Fruit fly (Drosophila melanogaster) whole organism, embryonic: ENCODE measurements around the gene CG15643.

ENCODE experiments used
- Ada2b ChIP-seq: fragments of 200-800 bp; sonication (Bioruptor generic); IDR thresholded peaks from 2 replicates; pipeline ENCODE4 v1.3.6; 2022; ENCODE audit warnings: missing biosample characterization, missing genetic modification characterization
- Aef1 ChIP-seq: fragments of 200-800 bp; sonication (Bioruptor generic); IDR thresholded peaks from 3 replicates; pipeline ENCODE4 v1.3.6; 2022; ENCODE audit warnings: missing biosample characterization, missing genetic modification characterization
- Bdp1 ChIP-seq: fragments of 200-800 bp; sonication (Bioruptor generic); optimal IDR thresholded peaks from 3 replicates; lab custom pipeline; 2016; ENCODE audit warnings: missing biosample characterization, missing genetic modification characterization
- Blimp-1 ChIP-seq: fragments of 200-800 bp; sonication (Bioruptor generic); optimal IDR thresholded peaks from 3 replicates; lab custom pipeline; 2018; ENCODE audit warnings: missing biosample characterization, missing genetic modification characterization, mild to moderate bottlenecking, moderate library complexity, missing genetic modification reagents
- CG10431 ChIP-seq: fragments of 200-800 bp; sonication (Bioruptor generic); optimal IDR thresholded peaks from 3 replicates; lab custom pipeline; 2018; ENCODE audit warnings: missing biosample characterization, mild to moderate bottlenecking, missing genetic modification characterization
- CG11695 ChIP-seq: fragments of 200-800 bp; sonication (Bioruptor generic); IDR thresholded peaks from 3 replicates; pipeline ENCODE4 v1.3.6; 2022; ENCODE audit warnings: missing biosample characterization, missing genetic modification characterization
- CG12659 ChIP-seq: fragments of 200-800 bp; sonication (Bioruptor generic); optimal IDR thresholded peaks from 3 replicates; lab custom pipeline; 2017; ENCODE audit warnings: mild to moderate bottlenecking, missing biosample characterization, missing genetic modification reagents, missing genetic modification characterization
- CG14710 ChIP-seq: fragments of 200-800 bp; sonication (Bioruptor generic); optimal IDR thresholded peaks from 3 replicates; lab custom pipeline; 2019; ENCODE audit warnings: missing biosample characterization, mild to moderate bottlenecking, missing genetic modification characterization, moderate library complexity
- CG15601 ChIP-seq: fragments of 200-800 bp; sonication (Bioruptor generic); optimal IDR thresholded peaks from 3 replicates; lab custom pipeline; 2019; ENCODE audit warnings: missing biosample characterization, mild to moderate bottlenecking, missing genetic modification characterization, moderate library complexity
- CG17568 ChIP-seq: fragments of 200-800 bp; sonication (Bioruptor generic); optimal IDR thresholded peaks from 2 replicates; lab custom pipeline; 2018; ENCODE audit warnings: missing biosample characterization, mild to moderate bottlenecking, missing genetic modification characterization, moderate library complexity
- CG17802 ChIP-seq: fragments of 200-800 bp; sonication (Bioruptor generic); optimal IDR thresholded peaks from 2 replicates; lab custom pipeline; 2018; ENCODE audit warnings: missing biosample characterization, mild to moderate bottlenecking, missing genetic modification characterization, moderate library complexity
- CG18476 ChIP-seq: fragments of 200-800 bp; sonication (Bioruptor generic); optimal IDR thresholded peaks from 2 replicates; lab custom pipeline; 2016; ENCODE audit warnings: missing biosample characterization, mild to moderate bottlenecking, missing genetic modification characterization
- CG2875 ChIP-seq: fragments of 200-800 bp; sonication (Bioruptor generic); optimal IDR thresholded peaks from 2 replicates; lab custom pipeline; 2017; ENCODE audit warnings: missing biosample characterization, mild to moderate bottlenecking, missing genetic modification characterization, missing genetic modification reagents
- CG3065 ChIP-seq: fragments of 200-800 bp; sonication (Bioruptor generic); optimal IDR thresholded peaks from 2 replicates; lab custom pipeline; 2016; ENCODE audit warnings: missing biosample characterization, missing genetic modification characterization
- CG31441 ChIP-seq: fragments of 200-800 bp; sonication (Bioruptor generic); IDR thresholded peaks from 2 replicates; pipeline ENCODE4 v1.3.6; 2022; ENCODE audit warnings: missing biosample characterization, missing genetic modification characterization
- CG6254 ChIP-seq: fragments of 200-800 bp; sonication (Bioruptor generic); optimal IDR thresholded peaks from 3 replicates; lab custom pipeline; 2017; ENCODE audit warnings: mild to moderate bottlenecking, missing biosample characterization, missing genetic modification reagents, missing genetic modification characterization
- CG7839 ChIP-seq: fragments of 200-800 bp; sonication (Bioruptor generic); optimal IDR thresholded peaks from 3 replicates; lab custom pipeline; 2018; ENCODE audit warnings: missing biosample characterization, mild to moderate bottlenecking, missing genetic modification characterization, moderate library complexity
- CG8281 ChIP-seq: fragments of 200-800 bp; sonication (Bioruptor generic); optimal IDR thresholded peaks from 2 replicates; lab custom pipeline; 2018; ENCODE audit warnings: missing biosample characterization, mild to moderate bottlenecking, missing genetic modification characterization, moderate library complexity
- CG8359 ChIP-seq: fragments of 200-800 bp; sonication (Bioruptor generic); optimal IDR thresholded peaks from 2 replicates; lab custom pipeline; 2017; ENCODE audit warnings: missing biosample characterization, mild to moderate bottlenecking, missing genetic modification characterization, borderline replicate concordance
- CG8924 ChIP-seq: fragments of 200-800 bp; optimal IDR thresholded peaks from 3 replicates; lab custom pipeline; 2019; ENCODE audit warnings: missing biosample characterization, mild to moderate bottlenecking, missing genetic modification characterization, moderate library complexity
- CG8944 ChIP-seq: fragments of 200-800 bp; sonication (Bioruptor generic); optimal IDR thresholded peaks from 3 replicates; lab custom pipeline; 2016; ENCODE audit warnings: missing biosample characterization, missing genetic modification characterization
- Doc2 ChIP-seq: fragments of 200-800 bp; sonication (Bioruptor generic); IDR thresholded peaks from 2 replicates; pipeline ENCODE4 v1.3.6; 2022; ENCODE audit warnings: missing biosample characterization, missing genetic modification characterization
- Dref ChIP-seq: fragments of 200-800 bp; sonication (Bioruptor generic); IDR thresholded peaks from 2 replicates; pipeline ENCODE4 v1.3.6; 2022; ENCODE audit warnings: missing biosample characterization, missing genetic modification characterization
- HLH3B ChIP-seq: fragments of 200-800 bp; sonication (Bioruptor generic); IDR thresholded peaks from 2 replicates; pipeline ENCODE4 v1.3.6; 2022; ENCODE audit warnings: missing biosample characterization, missing genetic modification characterization
- HmgZ ChIP-seq: fragments of 200-800 bp; sonication (Bioruptor generic); optimal IDR thresholded peaks from 2 replicates; lab custom pipeline; 2018; ENCODE audit warnings: missing biosample characterization, mild to moderate bottlenecking, missing genetic modification characterization
- Hsf ChIP-seq: fragments of 200-800 bp; sonication (Bioruptor generic); optimal IDR thresholded peaks from 3 replicates; lab custom pipeline; 2016; ENCODE audit warnings: missing biosample characterization, missing genetic modification characterization
- Mad ChIP-seq: fragments of 200-800 bp; sonication (Bioruptor generic); optimal IDR thresholded peaks from 2 replicates; lab custom pipeline; 2016; ENCODE audit warnings: missing biosample characterization, missing genetic modification characterization
- Med ChIP-seq: fragments of 200-800 bp; sonication (Bioruptor generic); peaks from one replicate; lab custom pipeline; 2016; ENCODE audit warnings: missing biosample characterization, missing genetic modification characterization, mild to moderate bottlenecking, inconsistent platforms, moderate library complexity
- Myb ChIP-seq: fragments of 200-800 bp; sonication (Bioruptor generic); optimal IDR thresholded peaks from 2 replicates; lab custom pipeline; 2016; ENCODE audit warnings: missing biosample characterization, missing genetic modification characterization
- Opbp ChIP-seq: fragments of 200-800 bp; sonication (Bioruptor generic); IDR thresholded peaks from 3 replicates; pipeline ENCODE4 v1.3.6; 2022; ENCODE audit warnings: missing biosample characterization, missing genetic modification characterization; ENCODE audit not compliant: partially characterized antibody
- Sin3A ChIP-seq: fragments of >200 bp; optimal IDR thresholded peaks from 2 replicates; lab custom pipeline; 2018
- Spps ChIP-seq: fragments of 200-800 bp; sonication (Bioruptor generic); optimal IDR thresholded peaks from 2 replicates; lab custom pipeline; 2018; ENCODE audit warnings: missing biosample characterization, mild to moderate bottlenecking, missing genetic modification characterization
- Taf1 ChIP-seq: fragments of 200-800 bp; sonication (Bioruptor generic); IDR thresholded peaks from 2 replicates; pipeline ENCODE4 v1.3.6; 2022; ENCODE audit warnings: missing biosample characterization, missing genetic modification characterization
- Trl ChIP-seq, 3 experiments: fragments of >200 bp in 2 of 3; fragments of 200-800 bp in 1 of 3; sonication (Bioruptor generic) in 1 of 3; optimal IDR thresholded peaks; 2 replicates in 1 of 3; 3 replicates in 2 of 3; lab custom pipeline; 2016 to 2017; ENCODE audit warnings: missing biosample characterization in 1 of 3, missing genetic modification characterization in 1 of 3
- az2 ChIP-seq: fragments of 200-800 bp; sonication (Bioruptor generic); optimal IDR thresholded peaks from 3 replicates; lab custom pipeline; 2016; ENCODE audit warnings: missing biosample characterization, missing genetic modification characterization
- bbx ChIP-seq: fragments of 200-800 bp; sonication (Bioruptor generic); IDR thresholded peaks from 2 replicates; pipeline ENCODE4 v1.3.6; 2022; ENCODE audit warnings: missing biosample characterization, missing genetic modification characterization; ENCODE audit not compliant: partially characterized antibody
- bigmax ChIP-seq: fragments of 200-800 bp; sonication (Bioruptor generic); optimal IDR thresholded peaks from 2 replicates; lab custom pipeline; 2018; ENCODE audit warnings: missing biosample characterization, mild to moderate bottlenecking, missing genetic modification characterization
- caup ChIP-seq: fragments of 200-800 bp; sonication (Bioruptor generic); optimal IDR thresholded peaks from 3 replicates; lab custom pipeline; 2017; ENCODE audit warnings: missing biosample characterization, mild to moderate bottlenecking, missing genetic modification characterization, moderate library complexity; ENCODE audit not compliant: severe bottlenecking
- dan ChIP-seq: fragments of 200-800 bp; sonication (Bioruptor generic); IDR thresholded peaks from 2 replicates; pipeline ENCODE4 v1.3.6; 2022; ENCODE audit warnings: missing biosample characterization, missing genetic modification characterization
- fd102C ChIP-seq: fragments of 200-800 bp; sonication (Bioruptor generic); optimal IDR thresholded peaks from 2 replicates; lab custom pipeline; 2018; ENCODE audit warnings: missing biosample characterization, mild to moderate bottlenecking, missing genetic modification characterization, moderate library complexity
- grau ChIP-seq: fragments of 200-800 bp; optimal IDR thresholded peaks from 3 replicates; lab custom pipeline; 2019; ENCODE audit warnings: missing biosample characterization, mild to moderate bottlenecking, missing genetic modification characterization, moderate library complexity
- ham ChIP-seq: fragments of 200-800 bp; sonication (Bioruptor generic); IDR thresholded peaks from 2 replicates; pipeline ENCODE4 v1.3.6; 2022; ENCODE audit warnings: missing biosample characterization, missing genetic modification characterization
- hbn ChIP-seq: fragments of 200-800 bp; sonication (Bioruptor generic); IDR thresholded peaks from 2 replicates; pipeline ENCODE4 v1.3.6; 2022; ENCODE audit warnings: missing biosample characterization, missing genetic modification characterization; ENCODE audit not compliant: partially characterized antibody
- kay ChIP-seq: fragments of 200-800 bp; sonication (Bioruptor generic); optimal IDR thresholded peaks from 2 replicates; lab custom pipeline; 2016; ENCODE audit warnings: missing biosample characterization, missing genetic modification characterization
- knrl ChIP-seq: fragments of 200-800 bp; sonication (Bioruptor generic); IDR thresholded peaks from 3 replicates; pipeline ENCODE4 v1.3.6; 2022; ENCODE audit warnings: missing biosample characterization, missing genetic modification characterization; ENCODE audit not compliant: partially characterized antibody
- scrt ChIP-seq: fragments of 200-800 bp; sonication (Bioruptor generic); optimal IDR thresholded peaks from 2 replicates; lab custom pipeline; 2018; ENCODE audit warnings: missing biosample characterization, mild to moderate bottlenecking, missing genetic modification characterization, moderate library complexity
- sug ChIP-seq: fragments of 200-800 bp; optimal IDR thresholded peaks from 2 replicates; lab custom pipeline; 2019; ENCODE audit warnings: missing biosample characterization, mild to moderate bottlenecking, missing genetic modification characterization, moderate library complexity
- tgo ChIP-seq: fragments of 200-800 bp; sonication (Bioruptor generic); IDR thresholded peaks from 3 replicates; pipeline ENCODE4 v1.3.6; 2022; ENCODE audit warnings: missing biosample characterization, missing genetic modification characterization
- zfh1 ChIP-seq: fragments of 200-800 bp; sonication (Bioruptor generic); IDR thresholded peaks from 3 replicates; pipeline ENCODE4 v1.3.6; 2022; ENCODE audit warnings: missing biosample characterization, missing genetic modification characterization

The CG15643 gene

dm6 chrX:15554256-15554678 lies 17.7 kb downstream of the CG15643 start, which contains the start of gene Ac13E (continued):
- TF ChIP-seq knrl (GFP tag; lab: Robert Waterston, UW) (peak; percentile 68; the same call in 2 of the 3 replicates), Blimp-1 (GFP tag; lab: Kevin White, UChicago) (peak; percentile 81), dan (no peak), Aef1 (GFP tag; lab: Robert Waterston, UW) (peak; percentile 74; the same call in 2 of the 3 replicates), scrt (GFP tag; lab: Kevin White, UChicago) (peak; percentile 78), Hsf (GFP tag; lab: Kevin White, UChicago) (peak; percentile 87), CG8281 (tag; lab: Kevin White, UChicago) (peak; percentile 73), Mad (GFP tag; lab: Kevin White, UChicago) (peak; percentile 92), Dref (GFP tag; lab: Robert Waterston, UW) (no peak), CG17802 (tag; lab: Kevin White, UChicago) (peak; percentile 22), CG14710 (tag; lab: Kevin White, UChicago) (peak; percentile 86), CG6254 (GFP tag; lab: Kevin White, UChicago) (peak; percentile 82), Med (GFP tag; lab: Kevin White, UChicago) (peak; percentile 98), az2 (GFP tag; lab: Kevin White, UChicago) (peak; percentile 89), tgo (GFP tag; lab: Robert Waterston, UW) (peak; percentile 90), CG3065 (GFP tag; lab: Kevin White, UChicago) (peak; percentile 61), Myb (GFP tag; lab: Kevin White, UChicago) (peak; percentile 57), bbx (GFP tag; lab: Robert Waterston, UW) (peak; percentile 15; the same call in 1 of the 2 replicates), CG8359 (GFP tag; lab: Kevin White, UChicago) (peak; percentile 87), Spps (tag; lab: Kevin White, UChicago) (peak; percentile 83), bigmax (GFP tag; lab: Kevin White, UChicago) (no peak), HmgZ (tag; lab: Kevin White, UChicago) (peak; percentile 90), kay (GFP tag; lab: Kevin White, UChicago) (peak; percentile 84), HLH3B (GFP tag; lab: Robert Waterston, UW) (peak; percentile 85), sug (tag; lab: Kevin White, UChicago) (peak; percentile 87), Ada2b (peak; percentile 82), CG2875 (GFP tag; lab: Kevin White, UChicago) (peak; percentile 89), Taf1 (peak; percentile 70; the same call in 1 of the 2 replicates), caup (GFP tag; lab: Kevin White, UChicago) (peak; percentile 90), CG11695 (GFP tag; lab: Robert Waterston, UW) (peak; percentile 92), Opbp (GFP tag; lab: Robert Waterston, UW) (peak; percentile 32; the same call in 1 of the 3 replicates), CG31441 (peak; percentile 93), CG7839 (peak; percentile 94), CG8944 (peak; percentile 72), Sin3A (no peak), CG18476 (peak; percentile 87), CG10431 (GFP tag; lab: Kevin White, UChicago) (peak; percentile 71), CG15601 (tag; lab: Kevin White, UChicago) (peak; percentile 83), ham (GFP tag; lab: Robert Waterston, UW) (peak; percentile 52; the same call in 1 of the 2 replicates), hbn (0 out of 2 replicates have a peak, but pooled peaks have one; percentile 18), CG12659 (GFP tag; lab: Kevin White, UChicago) (peak; percentile 91), CG8924 (tag; lab: Kevin White, UChicago) (peak; percentile 91), Trl (optimal IDR thresholded peaks at IDR 0.05; lab: Kevin White, UChicago) (no peak), Trl (GFP tag; optimal IDR thresholded peaks at IDR 0.05; lab: Kevin White, UChicago) (peak; percentile 67), grau (tag; lab: Kevin White, UChicago) (peak; percentile 92), CG17568 (GFP tag; lab: Kevin White, UChicago) (peak; percentile 84), fd102C (peak; percentile 51), Bdp1 (GFP tag; lab: Kevin White, UChicago) (peak; percentile 71), zfh1 (GFP tag; lab: Robert Waterston, UW) (peak; percentile 87), Doc2 (GFP tag; lab: Robert Waterston, UW) (peak; percentile 58; the same call in 1 of the 2 replicates)
